Worm (Caenorhabditis elegans): ENCODE measurements around the gene C39E9.7.

Gene C39E9.7

ce11 chrIV:13070142-13070541 lies 6.4 kb downstream of the C39E9.7 start, which contains the start of gene scl-7:
Gene scl-7 (plus strand): TSS chrIV:13070442.
- TF ChIP-seq ceh-48 (tag; optimal IDR thresholded peaks at IDR 0.05), result no peak
- no peak for TF ChIP-seq ama-1 (optimal IDR thresholded peaks at IDR 0.05)

- TF ChIP-seq sdc-2 (tag; optimal IDR thresholded peaks at IDR 0.05) (no peak), tbx-7 (tag; optimal IDR thresholded peaks at IDR 0.05) (no peak), ceh-18 (tag; optimal IDR thresholded peaks at IDR 0.05) (no peak), pros-1 (tag; optimal IDR thresholded peaks at IDR 0.05) (no peak), hlh-15 (tag; optimal IDR thresholded peaks at IDR 0.05) (no peak), pha-2 (tag; optimal IDR thresholded peaks at IDR 0.05) (no peak), pat-9 (tag; optimal IDR thresholded peaks at IDR 0.05) (no peak), sox-2 (GFP tag; IDR thresholded peaks at IDR 0.05) (no peak), unc-55 (GFP tag; optimal IDR thresholded peaks at IDR 0.05) (no peak), ztf-16 (tag; optimal IDR thresholded peaks at IDR 0.05) (no peak), ceh-14 (tag; optimal IDR thresholded peaks at IDR 0.05) (no peak), madf-2 (tag; optimal IDR thresholded peaks at IDR 0.05) (no peak), pqm-1 (tag; optimal IDR thresholded peaks at IDR 0.05) (no peak), ttx-3 (tag; optimal IDR thresholded peaks at IDR 0.05) (no peak)
These were observed 8.1 kb downstream of the C39E9.7 start, which contains the start of gene scl-6 for ce11 chrIV:13068451-13068850. Gene scl-6 (plus strand): TSS chrIV:13068751.

- TF ChIP-seq ttx-3 (tag; optimal IDR thresholded peaks at IDR 0.05), result no peak
- no peak for TF ChIP-seq T23F11.4 (GFP tag; optimal IDR thresholded peaks at IDR 0.05)
- TF ChIP-seq pqm-1 (tag; optimal IDR thresholded peaks at IDR 0.05), result no peak
- TF ChIP-seq pha-2 (tag; optimal IDR thresholded peaks at IDR 0.05), result no peak
- TF ChIP-seq unc-55 (GFP tag; optimal IDR thresholded peaks at IDR 0.05), result no peak
- TF ChIP-seq madf-2 (tag; optimal IDR thresholded peaks at IDR 0.05), result no peak
- no peak for TF ChIP-seq gmeb-2 (tag; optimal IDR thresholded peaks at IDR 0.05)
- TF ChIP-seq pat-9 (tag; optimal IDR thresholded peaks at IDR 0.05), result no peak
- TF ChIP-seq lim-6 (tag; optimal IDR thresholded peaks at IDR 0.05), result no peak
- TF ChIP-seq elt-2 (tag; optimal IDR thresholded peaks at IDR 0.05), result no peak
- no peak for TF ChIP-seq C38D4.7 (GFP tag; optimal IDR thresholded peaks at IDR 0.05)
- no peak for TF ChIP-seq fkh-6 (tag; optimal IDR thresholded peaks at IDR 0.05)
- no peak for TF ChIP-seq pag-3 (tag; optimal IDR thresholded peaks at IDR 0.05; ENCODE audit: borderline replicate concordance)
- TF ChIP-seq fax-1 (tag; optimal IDR thresholded peaks at IDR 0.05), result no peak
- no peak for TF ChIP-seq ceh-22 (tag; optimal IDR thresholded peaks at IDR 0.05)
- TF ChIP-seq mec-3 (tag; optimal IDR thresholded peaks at IDR 0.05; ENCODE audit: borderline replicate concordance), result no peak
- TF ChIP-seq pros-1 (tag; optimal IDR thresholded peaks at IDR 0.05), result no peak
These were observed 9.3 kb downstream of the C39E9.7 start, which contains the start of gene col-131 for ce11 chrIV:13067200-13067599. Gene col-131 (minus strand): TSS chrIV:13067300.

DNA sequence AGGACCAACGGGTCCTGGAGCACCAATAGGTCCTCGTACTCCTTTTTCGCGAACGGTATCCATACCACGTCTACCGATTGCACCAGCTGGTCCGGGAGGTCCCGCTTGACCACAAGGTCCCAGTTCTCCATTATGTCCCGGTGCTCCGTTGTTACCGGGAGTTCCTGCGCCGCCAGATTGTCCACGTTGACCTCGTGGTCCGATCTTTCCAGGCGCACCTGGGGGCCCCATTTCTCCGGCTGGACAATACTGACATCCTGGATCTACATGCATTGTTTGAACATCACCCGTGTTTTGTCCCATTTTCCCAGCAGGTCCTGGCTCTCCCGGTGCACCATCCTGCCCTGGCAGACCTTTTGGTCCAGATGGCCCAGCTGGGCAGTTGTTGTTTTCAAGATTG lies 10.5 kb downstream of the C39E9.7 start:
- TF ChIP-seq zip-5 (tag; optimal IDR thresholded peaks at IDR 0.05), result no peak
- TF ChIP-seq ceh-2 (tag; optimal IDR thresholded peaks at IDR 0.05), result no peak
- TF ChIP-seq hlh-15 (tag; optimal IDR thresholded peaks at IDR 0.05), result no peak
- peak; percentile 37 for TF ChIP-seq elt-4 (tag; optimal IDR thresholded peaks at IDR 0.05)
- no peak for TF ChIP-seq ceh-18 (tag; optimal IDR thresholded peaks at IDR 0.05)
- no peak for TF ChIP-seq pha-2 (tag; optimal IDR thresholded peaks at IDR 0.05)
- TF ChIP-seq lin-11 (tag; optimal IDR thresholded peaks at IDR 0.05), result no peak
- no peak for TF ChIP-seq dve-1 (tag; optimal IDR thresholded peaks at IDR 0.05)

- no peak for TF ChIP-seq fkh-10 (GFP tag; optimal IDR thresholded peaks at IDR 0.05)
- TF ChIP-seq unc-42 (tag; optimal IDR thresholded peaks at IDR 0.05), result no peak
These were observed 12.8 kb downstream of the C39E9.7 start, which contains the start of gene scl-5 for ce11 chrIV:13063714-13064113. Gene scl-5 (plus strand): TSS chrIV:13064014.

DNA sequence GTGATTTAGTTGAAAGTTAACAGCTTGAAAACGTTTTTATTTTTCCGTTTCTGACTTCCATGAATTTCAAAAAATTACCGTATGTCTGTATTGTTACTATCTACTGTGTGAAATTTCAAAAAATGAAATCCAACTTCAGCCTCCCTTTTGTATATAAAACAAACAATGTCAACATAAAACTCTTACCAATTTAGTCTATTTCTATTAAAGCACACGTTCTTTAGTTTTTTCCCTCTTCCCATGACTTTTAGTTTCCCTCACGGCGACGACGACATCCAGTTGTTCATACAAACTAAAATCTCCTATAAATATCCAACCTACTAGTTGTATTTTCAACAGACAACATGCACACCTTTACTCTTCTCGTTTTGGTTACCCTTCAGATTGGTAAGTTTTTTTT lies 17.2 kb downstream of the C39E9.7 start, which contains the start of gene scl-3:
Gene scl-3, plus strand, starts transcription at position 301 of the 400 bp plus-strand sequence.
- TF ChIP-seq unc-55 (GFP tag; optimal IDR thresholded peaks at IDR 0.05) (no peak), nfya-1 (tag; optimal IDR thresholded peaks at IDR 0.05) (no peak), ref-2 (tag; optimal IDR thresholded peaks at IDR 0.05) (no peak), hlh-15 (tag; optimal IDR thresholded peaks at IDR 0.05) (no peak)

Measured in whole organism, late embryonic.